Fruit fly (Drosophila melanogaster) whole organism, embryonic: ENCODE measurements around the gene CG10638.

Source experiments
- ATbp ChIP-seq: fragments of 200-800 bp; sonication (Bioruptor generic); optimal IDR thresholded peaks from 2 replicates; lab custom pipeline; 2017; ENCODE audit warnings: missing biosample characterization, mild to moderate bottlenecking, missing genetic modification characterization, missing genetic modification reagents
- Aef1 ChIP-seq: fragments of 200-800 bp; sonication (Bioruptor generic); IDR thresholded peaks from 3 replicates; pipeline ENCODE4 v1.3.6; 2022; ENCODE audit warnings: missing biosample characterization, missing genetic modification characterization
- Atf-2 ChIP-seq: fragments of 200-800 bp; sonication (Bioruptor generic); optimal IDR thresholded peaks from 2 replicates; lab custom pipeline; 2016; ENCODE audit warnings: missing biosample characterization, missing genetic modification characterization
- CG10147 ChIP-seq: fragments of 200-800 bp; sonication (Bioruptor generic); optimal IDR thresholded peaks from 2 replicates; lab custom pipeline; 2019; ENCODE audit warnings: missing biosample characterization, mild to moderate bottlenecking, missing genetic modification characterization, moderate library complexity
- CG10321 ChIP-seq: fragments of 200-800 bp; sonication (Bioruptor generic); IDR thresholded peaks from 2 replicates; pipeline ENCODE4 v1.3.6; 2022; ENCODE audit warnings: missing biosample characterization, missing genetic modification characterization
- CG10565 ChIP-seq: fragments of 200-800 bp; sonication (Bioruptor generic); optimal IDR thresholded peaks from 3 replicates; lab custom pipeline; 2016; ENCODE audit warnings: missing biosample characterization, mild to moderate bottlenecking, missing genetic modification characterization
- CG10959 ChIP-seq: fragments of 200-800 bp; sonication (Bioruptor generic); IDR thresholded peaks from 2 replicates; pipeline ENCODE4 v1.3.6; 2022; ENCODE audit warnings: missing biosample characterization, missing genetic modification characterization
- CG11723 ChIP-seq: fragments of 200-800 bp; sonication (Bioruptor generic); optimal IDR thresholded peaks from 2 replicates; lab custom pipeline; 2017; ENCODE audit warnings: missing biosample characterization, mild to moderate bottlenecking, missing genetic modification characterization
- CG13894 ChIP-seq: fragments of 200-800 bp; sonication (Bioruptor generic); optimal IDR thresholded peaks from 3 replicates; lab custom pipeline; 2018; ENCODE audit warnings: missing biosample characterization, mild to moderate bottlenecking, missing genetic modification characterization, moderate library complexity
- CG1529 ChIP-seq: fragments of 200-800 bp; sonication (Bioruptor generic); optimal IDR thresholded peaks from 3 replicates; lab custom pipeline; 2018; ENCODE audit warnings: missing biosample characterization, missing genetic modification characterization
- CG17359 ChIP-seq: fragments of 200-800 bp; sonication (Bioruptor generic); optimal IDR thresholded peaks from 3 replicates; lab custom pipeline; 2018; ENCODE audit warnings: missing biosample characterization, mild to moderate bottlenecking, missing genetic modification characterization, moderate library complexity
- CG17802 ChIP-seq: fragments of 200-800 bp; sonication (Bioruptor generic); optimal IDR thresholded peaks from 2 replicates; lab custom pipeline; 2018; ENCODE audit warnings: missing biosample characterization, mild to moderate bottlenecking, missing genetic modification characterization, moderate library complexity
- CG18764 ChIP-seq: fragments of 200-800 bp; sonication (Bioruptor generic); optimal IDR thresholded peaks from 3 replicates; lab custom pipeline; 2016; ENCODE audit warnings: missing biosample characterization, missing genetic modification characterization
- CG2199 ChIP-seq: fragments of 200-800 bp; sonication (Bioruptor generic); IDR thresholded peaks from 3 replicates; pipeline ENCODE4 v1.3.6; 2022; ENCODE audit warnings: missing biosample characterization, missing genetic modification characterization
- CG2678 ChIP-seq: fragments of 200-800 bp; sonication (Bioruptor generic); optimal IDR thresholded peaks from 3 replicates; lab custom pipeline; 2019; ENCODE audit warnings: missing biosample characterization, mild to moderate bottlenecking, missing genetic modification characterization, moderate library complexity
- CG31365 ChIP-seq: fragments of 200-800 bp; sonication (Bioruptor generic); optimal IDR thresholded peaks from 2 replicates; lab custom pipeline; 2018; ENCODE audit warnings: missing biosample characterization, mild to moderate bottlenecking, missing genetic modification characterization
- CG4617 ChIP-seq: fragments of 200-800 bp; sonication (Bioruptor generic); optimal IDR thresholded peaks from 3 replicates; lab custom pipeline; 2016; ENCODE audit warnings: missing biosample characterization, missing genetic modification characterization, borderline replicate concordance
- CG9876 ChIP-seq: fragments of 200-800 bp; sonication (Bioruptor generic); optimal IDR thresholded peaks from 2 replicates; lab custom pipeline; 2016; ENCODE audit warnings: missing biosample characterization, missing genetic modification characterization
- CTCF ChIP-seq: fragments of 200-800 bp; sonication (Bioruptor generic); optimal IDR thresholded peaks from 2 replicates; lab custom pipeline; 2017; ENCODE audit warnings: missing biosample characterization, mild to moderate bottlenecking, missing genetic modification characterization, moderate library complexity
- Chrac-16 ChIP-seq: fragments of 200-800 bp; sonication (Bioruptor generic); optimal IDR thresholded peaks from 3 replicates; lab custom pipeline; 2016; ENCODE audit warnings: missing biosample characterization, missing genetic modification characterization
- Dref ChIP-seq: fragments of 200-800 bp; sonication (Bioruptor generic); IDR thresholded peaks from 2 replicates; pipeline ENCODE4 v1.3.6; 2022; ENCODE audit warnings: missing biosample characterization, missing genetic modification characterization
- ERR ChIP-seq: fragments of 200-800 bp; sonication (Bioruptor generic); optimal IDR thresholded peaks from 2 replicates; lab custom pipeline; 2016; ENCODE audit warnings: missing biosample characterization, missing genetic modification characterization
- Elba2 ChIP-seq: fragments of 200-800 bp; sonication (Bioruptor generic); optimal IDR thresholded peaks from 3 replicates; lab custom pipeline; 2016; ENCODE audit warnings: missing biosample characterization, missing genetic modification characterization
- HLH3B ChIP-seq: fragments of 200-800 bp; sonication (Bioruptor generic); IDR thresholded peaks from 2 replicates; pipeline ENCODE4 v1.3.6; 2022; ENCODE audit warnings: missing biosample characterization, missing genetic modification characterization
- Hmx ChIP-seq: fragments of 200-800 bp; sonication (Bioruptor generic); optimal IDR thresholded peaks from 2 replicates; lab custom pipeline; 2016; ENCODE audit warnings: missing biosample characterization, missing genetic modification characterization
- NFAT ChIP-seq: fragments of 200-800 bp; sonication (Bioruptor generic); IDR thresholded peaks from 2 replicates; pipeline ENCODE4 v1.3.6; 2022; ENCODE audit warnings: missing biosample characterization, missing genetic modification characterization
- Pdp1 ChIP-seq, 2 experiments: fragments of 200-800 bp; sonication (Bioruptor generic); optimal IDR thresholded peaks; 3 replicates each; lab custom pipeline; 2016; ENCODE audit warnings: missing biosample characterization in 2 of 2, missing genetic modification characterization in 2 of 2, mild to moderate bottlenecking in 1 of 2, moderate library complexity in 1 of 2
- Sin3A ChIP-seq: fragments of >200 bp; optimal IDR thresholded peaks from 2 replicates; lab custom pipeline; 2018
- Six4 ChIP-seq: fragments of 200-800 bp; sonication (Bioruptor generic); optimal IDR thresholded peaks from 2 replicates; lab custom pipeline; 2016; ENCODE audit warnings: missing biosample characterization, missing genetic modification characterization
- YL-1 ChIP-seq: fragments of 200-800 bp; sonication (Bioruptor generic); optimal IDR thresholded peaks from 3 replicates; lab custom pipeline; 2017; ENCODE audit warnings: missing biosample characterization, mild to moderate bottlenecking, missing genetic modification characterization
- ab ChIP-seq: fragments of 200-800 bp; sonication (Bioruptor generic); optimal IDR thresholded peaks from 2 replicates; lab custom pipeline; 2016; ENCODE audit warnings: missing biosample characterization, missing genetic modification characterization
- al ChIP-seq: fragments of 200-800 bp; sonication (Bioruptor generic); IDR thresholded peaks from 2 replicates; pipeline ENCODE4 v1.3.6; 2022; ENCODE audit warnings: missing biosample characterization, missing genetic modification characterization
- btn ChIP-seq: fragments of 200-800 bp; sonication (Bioruptor generic); optimal IDR thresholded peaks from 2 replicates; lab custom pipeline; 2016; ENCODE audit warnings: missing biosample characterization, missing genetic modification characterization
- dimm ChIP-seq: fragments of 200-800 bp; sonication (Bioruptor generic); IDR thresholded peaks from 2 replicates; pipeline ENCODE4 v1.3.6; 2022; ENCODE audit warnings: missing biosample characterization, missing genetic modification characterization
- disco-r ChIP-seq: fragments of 200-800 bp; sonication (Bioruptor generic); optimal IDR thresholded peaks from 2 replicates; lab custom pipeline; 2016; ENCODE audit warnings: missing biosample characterization, missing genetic modification characterization
- dmrt11E ChIP-seq: fragments of 200-800 bp; sonication (Bioruptor generic); optimal IDR thresholded peaks from 3 replicates; lab custom pipeline; 2018; ENCODE audit warnings: missing biosample characterization, mild to moderate bottlenecking, missing genetic modification characterization, moderate library complexity
- en ChIP-seq: fragments of 200-800 bp; sonication (Bioruptor generic); optimal IDR thresholded peaks from 2 replicates; lab custom pipeline; 2016; ENCODE audit warnings: missing biosample characterization, missing genetic modification characterization
- eve ChIP-seq, 2 experiments: fragments of >200 bp; optimal IDR thresholded peaks; 2 replicates each; lab custom pipeline; 2017; ENCODE audit warnings: missing biosample characterization in 2 of 2, missing genetic modification characterization in 2 of 2
- ewg ChIP-seq: fragments of 200-800 bp; sonication (Bioruptor generic); optimal IDR thresholded peaks from 3 replicates; lab custom pipeline; 2017; ENCODE audit warnings: mild to moderate bottlenecking, missing biosample characterization, missing genetic modification reagents, missing genetic modification characterization
- eyg ChIP-seq: fragments of 200-800 bp; sonication (Bioruptor generic); optimal IDR thresholded peaks from 3 replicates; lab custom pipeline; 2016; ENCODE audit warnings: missing biosample characterization, missing genetic modification characterization
- fd96Cb ChIP-seq: fragments of 200-800 bp; sonication (Bioruptor generic); optimal IDR thresholded peaks from 2 replicates; lab custom pipeline; 2018; ENCODE audit warnings: missing biosample characterization, mild to moderate bottlenecking, missing genetic modification characterization, moderate library complexity
- gcm2 ChIP-seq: fragments of 200-800 bp; sonication (Bioruptor generic); optimal IDR thresholded peaks from 2 replicates; lab custom pipeline; 2016; ENCODE audit warnings: missing biosample characterization, missing genetic modification characterization
- klu ChIP-seq: fragments of 200-800 bp; sonication (Bioruptor generic); IDR thresholded peaks from 2 replicates; pipeline ENCODE4 v1.3.6; 2022; ENCODE audit warnings: missing biosample characterization, missing genetic modification characterization
- kni ChIP-seq: fragments of 200-800 bp; sonication (Bioruptor generic); optimal IDR thresholded peaks from 3 replicates; lab custom pipeline; 2017; ENCODE audit warnings: mild to moderate bottlenecking, missing biosample characterization, missing genetic modification reagents, missing genetic modification characterization
- lbe ChIP-seq: fragments of 200-800 bp; sonication (Bioruptor generic); optimal IDR thresholded peaks from 2 replicates; lab custom pipeline; 2016; ENCODE audit warnings: missing biosample characterization, mild to moderate bottlenecking, missing genetic modification characterization
- onecut ChIP-seq: fragments of 200-800 bp; sonication (Bioruptor generic); IDR thresholded peaks from 2 replicates; pipeline ENCODE4 v1.3.6; 2022; ENCODE audit warnings: missing biosample characterization, missing genetic modification characterization
- org-1 ChIP-seq: fragments of 200-800 bp; sonication (Bioruptor generic); optimal IDR thresholded peaks from 2 replicates; lab custom pipeline; 2017; ENCODE audit warnings: missing biosample characterization, missing genetic modification characterization
- prd ChIP-seq, 3 experiments: fragments of >200 bp in 2 of 3; fragments of 200-800 bp in 1 of 3; sonication (Bioruptor generic) in 1 of 3; optimal IDR thresholded peaks in 2 of 3; IDR thresholded peaks in 1 of 3; 2 replicates in 2 of 3; 3 replicates in 1 of 3; pipeline versions ENCODE4 v1.3.6 to Lab custom; 2017 to 2022; ENCODE audit warnings: missing biosample characterization in 1 of 3, missing genetic modification characterization in 1 of 3
- pzg ChIP-seq: fragments of 200-800 bp; sonication (Bioruptor generic); optimal IDR thresholded peaks from 3 replicates; lab custom pipeline; 2018; ENCODE audit warnings: missing biosample characterization, mild to moderate bottlenecking, missing genetic modification characterization, moderate library complexity
- slp2 ChIP-seq: fragments of 200-800 bp; sonication (Bioruptor generic); optimal IDR thresholded peaks from 2 replicates; lab custom pipeline; 2016; ENCODE audit warnings: missing biosample characterization, missing genetic modification characterization
- wek ChIP-seq: fragments of 200-800 bp; sonication (Bioruptor generic); optimal IDR thresholded peaks from 3 replicates; lab custom pipeline; 2018; ENCODE audit warnings: missing biosample characterization, mild to moderate bottlenecking, missing genetic modification characterization, moderate library complexity

The CG10638 gene

dm6 chr3L:12490418-12491035 is 10.6 kb downstream of the CG10638 start, which contains the start of gene CG10660 (continued):
- no peak; the same call in 2 of the 3 replicates for TF ChIP-seq CG2199 (GFP tag; lab: Robert Waterston, UW)
- no peak for TF ChIP-seq Sin3A (lab: Kevin White, UChicago)
- peak; percentile 70 for TF ChIP-seq CG11723
- TF ChIP-seq CG18764 (GFP tag; lab: Kevin White, UChicago) = peak; percentile 67
- TF ChIP-seq CG17802 = peak; percentile 65
- TF ChIP-seq CG31365 (tag; lab: Kevin White, UChicago) = peak; percentile 64
- peak; percentile 58 for TF ChIP-seq ab (GFP tag; lab: Kevin White, UChicago)
- TF ChIP-seq CG1529 (GFP tag; lab: Kevin White, UChicago) = peak; percentile 83
- TF ChIP-seq klu (GFP tag; lab: Robert Waterston, UW) = peak; percentile 23; the same call in 1 of the 2 replicates
- TF ChIP-seq gcm2 (GFP tag; lab: Kevin White, UChicago) = peak; percentile 69
- peak; percentile 95 for TF ChIP-seq ATbp
- peak; percentile 81 for TF ChIP-seq Aef1
- peak; percentile 91 for TF ChIP-seq fd96Cb (tag; lab: Kevin White, UChicago)
- TF ChIP-seq pzg (GFP tag; lab: Kevin White, UChicago) = no peak
- TF ChIP-seq Atf-2 (GFP tag; lab: Kevin White, UChicago) = peak; percentile 53
- peak in 1 of 2 experiments; percentile 94 for TF ChIP-seq eve (GFP tag; optimal IDR thresholded peaks at IDR 0.05; lab: Kevin White, UChicago)
- TF ChIP-seq onecut = peak; percentile 83
- TF ChIP-seq CG10147 (GFP tag; lab: Kevin White, UChicago) = peak; percentile 75
- TF ChIP-seq ewg = peak; percentile 79
- peak; percentile 66; the same call in 1 of the 2 replicates for TF ChIP-seq CG10959
- TF ChIP-seq Pdp1 (GFP tag; optimal IDR thresholded peaks at IDR 0.05; lab: Kevin White, UChicago) = peak; percentile 67 to 76
- no peak for TF ChIP-seq Elba2 (GFP tag; lab: Kevin White, UChicago)
- peak; percentile 68 for TF ChIP-seq slp2 (GFP tag; lab: Kevin White, UChicago)
- no peak for TF ChIP-seq CG9876 (GFP tag; lab: Kevin White, UChicago)
- TF ChIP-seq kni (GFP tag; lab: Kevin White, UChicago) = no peak
- peak; percentile 64 for TF ChIP-seq btn (GFP tag; lab: Kevin White, UChicago)
- TF ChIP-seq wek (GFP tag; lab: Kevin White, UChicago) = peak; percentile 71
- peak; percentile 41 for TF ChIP-seq CTCF (GFP tag; lab: Kevin White, UChicago)
- TF ChIP-seq Six4 (GFP tag; lab: Kevin White, UChicago) = peak; percentile 66
- no peak for TF ChIP-seq YL-1 (GFP tag; lab: Kevin White, UChicago)
- TF ChIP-seq dimm (GFP tag; lab: Robert Waterston, UW) = peak; percentile 69
- TF ChIP-seq CG4617 (GFP tag; lab: Kevin White, UChicago) = peak; percentile 20
- peak; percentile 86 for TF ChIP-seq CG2678 (tag; lab: Kevin White, UChicago)
- peak; percentile 1 for TF ChIP-seq Hmx (GFP tag; lab: Kevin White, UChicago)
- no peak for TF ChIP-seq en (GFP tag; lab: Kevin White, UChicago)
- peak; percentile 10 for TF ChIP-seq ERR (GFP tag; lab: Kevin White, UChicago)
- no peak for TF ChIP-seq disco-r (GFP tag; lab: Kevin White, UChicago)
- TF ChIP-seq org-1 (GFP tag; lab: Kevin White, UChicago) = peak; percentile 85
- no peak for TF ChIP-seq CG13894 (tag; lab: Kevin White, UChicago)
- peak; percentile 77 for TF ChIP-seq dmrt11E
- TF ChIP-seq HLH3B = peak; percentile 92
- TF ChIP-seq Dref (GFP tag; lab: Robert Waterston, UW) = no peak
- no peak for TF ChIP-seq prd (optimal IDR thresholded peaks at IDR 0.05; lab: Kevin White, UChicago)
- TF ChIP-seq prd (GFP tag; IDR thresholded peaks at IDR 0.05; lab: Robert Waterston, UW) = peak; percentile 87
- peak; percentile 69; the same call in 1 of the 2 replicates for TF ChIP-seq CG10321 (GFP tag; lab: Robert Waterston, UW)
- peak; percentile 74 for TF ChIP-seq Chrac-16 (GFP tag; lab: Kevin White, UChicago)
- TF ChIP-seq CG10565 (GFP tag; lab: Kevin White, UChicago) = peak; percentile 50
- peak; percentile 80 for TF ChIP-seq lbe
- TF ChIP-seq CG17359 (tag; lab: Kevin White, UChicago) = peak; percentile 91
- peak; percentile 57 for TF ChIP-seq eyg
- peak; percentile 37; the same call in 1 of the 2 replicates for TF ChIP-seq al (GFP tag; lab: Robert Waterston, UW)
- TF ChIP-seq NFAT (GFP tag; lab: Robert Waterston, UW) = peak; percentile 68
